Fruit fly (Drosophila melanogaster) whole organism, embryonic: ENCODE measurements around the gene CG5235.
A peak's percentile ranks its signal among the peaks of the same experiment; 100 is the strongest.

ENCODE experiments used
- Blimp-1 ChIP-seq: fragments of 200-800 bp; sonication (Bioruptor generic); optimal IDR thresholded peaks from 3 replicates; lab custom pipeline; 2018; ENCODE audit warnings: missing biosample characterization, missing genetic modification characterization, mild to moderate bottlenecking, moderate library complexity, missing genetic modification reagents
- CG10321 ChIP-seq: fragments of 200-800 bp; sonication (Bioruptor generic); IDR thresholded peaks from 2 replicates; pipeline ENCODE4 v1.3.6; 2022; ENCODE audit warnings: missing biosample characterization, missing genetic modification characterization
- CG11456 ChIP-seq: fragments of 200-800 bp; sonication (Bioruptor generic); IDR thresholded peaks from 3 replicates; pipeline ENCODE4 v1.3.6; 2022; ENCODE audit warnings: missing biosample characterization, missing genetic modification characterization
- CG16815 ChIP-seq: fragments of 200-800 bp; sonication (Bioruptor generic); optimal IDR thresholded peaks from 3 replicates; lab custom pipeline; 2017; ENCODE audit warnings: missing biosample characterization, mild to moderate bottlenecking, missing genetic modification characterization
- CG3838 ChIP-seq: fragments of 200-800 bp; sonication (Bioruptor generic); optimal IDR thresholded peaks from 3 replicates; lab custom pipeline; 2016; ENCODE audit warnings: missing biosample characterization, missing genetic modification characterization
- CG9817 ChIP-seq: fragments of 200-800 bp; sonication (Bioruptor generic); optimal IDR thresholded peaks from 2 replicates; lab custom pipeline; 2018; ENCODE audit warnings: missing biosample characterization, mild to moderate bottlenecking, missing genetic modification characterization, moderate library complexity
- Ets65A ChIP-seq: fragments of 200-800 bp; sonication (Bioruptor generic); peaks from one replicate; lab custom pipeline; 2016; ENCODE audit warnings: missing biosample characterization, missing genetic modification characterization
- Hr78 ChIP-seq, 2 experiments: fragments of 200-800 bp in 1 of 2; fragments of >200 bp in 1 of 2; sonication (Bioruptor generic) in 1 of 2; optimal IDR thresholded peaks; 2 replicates each; lab custom pipeline; 2017 to 2019; ENCODE audit warnings: missing biosample characterization in 2 of 2, missing genetic modification characterization in 2 of 2, mild to moderate bottlenecking in 1 of 2, moderate library complexity in 1 of 2
- org-1 ChIP-seq: fragments of 200-800 bp; sonication (Bioruptor generic); optimal IDR thresholded peaks from 2 replicates; lab custom pipeline; 2017; ENCODE audit warnings: missing biosample characterization, missing genetic modification characterization
- tgo ChIP-seq: fragments of 200-800 bp; sonication (Bioruptor generic); IDR thresholded peaks from 3 replicates; pipeline ENCODE4 v1.3.6; 2022; ENCODE audit warnings: missing biosample characterization, missing genetic modification characterization
- tll ChIP-seq, 2 experiments: fragments of 200-800 bp in 1 of 2; fragments of >200 bp in 1 of 2; sonication (Bioruptor generic) in 1 of 2; optimal IDR thresholded peaks; 2 replicates each; lab custom pipeline; 2017 to 2019; ENCODE audit warnings: missing biosample characterization in 2 of 2, missing genetic modification characterization in 2 of 2, mild to moderate bottlenecking in 1 of 2, moderate library complexity in 1 of 2
- vvl ChIP-seq: fragments of 200-800 bp; sonication (Bioruptor generic); IDR thresholded peaks from 2 replicates; pipeline ENCODE4 v1.3.6; 2022; ENCODE audit warnings: missing biosample characterization, missing genetic modification characterization

DNA sequence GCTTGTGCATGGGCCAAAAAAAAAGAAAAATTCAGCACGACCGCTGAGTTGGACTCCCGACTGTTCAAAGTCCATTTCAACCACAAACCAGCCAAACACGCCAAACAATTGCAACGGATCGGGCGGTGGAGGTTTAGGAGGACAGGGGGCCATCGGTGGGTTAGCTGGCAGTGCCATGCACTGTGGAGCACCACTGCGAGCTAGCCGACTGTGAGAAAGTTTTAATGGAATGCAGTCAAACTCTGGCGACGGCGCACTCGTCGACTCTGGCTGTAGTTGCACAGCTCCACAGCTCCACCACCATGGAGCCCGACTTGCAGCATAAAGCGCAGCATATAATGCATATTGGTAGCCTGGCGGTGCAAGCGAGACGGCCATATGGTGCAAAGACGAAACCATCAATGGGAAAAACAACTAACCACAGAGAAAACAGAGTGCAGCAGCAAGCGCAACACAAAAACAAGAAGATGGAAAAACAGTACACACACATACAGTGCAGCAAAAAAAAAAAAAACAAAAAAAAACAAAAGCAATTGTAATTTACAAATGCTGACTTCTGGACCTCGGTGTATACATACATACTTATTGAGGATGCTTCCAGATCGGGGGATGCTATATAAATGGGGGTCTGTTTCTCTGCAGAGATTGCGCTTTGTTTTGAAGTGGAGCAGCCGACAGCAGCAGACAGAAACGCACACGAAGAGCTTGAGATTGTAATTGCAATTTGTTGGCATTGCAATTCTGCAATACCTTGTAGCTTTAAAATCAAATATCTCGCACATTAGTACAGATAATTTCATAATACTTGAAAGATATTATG lies 48.7 kb downstream of the CG5235 start:
- TF ChIP-seq CG16815 (GFP tag; lab: Kevin White, UChicago) (no peak), org-1 (GFP tag; lab: Kevin White, UChicago) (no peak), CG9817 (tag; lab: Kevin White, UChicago) (no peak), tgo (GFP tag; lab: Robert Waterston, UW) (no peak), Hr78 (GFP tag; optimal IDR thresholded peaks at IDR 0.05; lab: Kevin White, UChicago) (no peak), CG10321 (GFP tag; lab: Robert Waterston, UW) (peak; percentile 79), CG3838 (no peak), tll (GFP tag; optimal IDR thresholded peaks at IDR 0.05; lab: Kevin White, UChicago) (no peak), vvl (GFP tag; lab: Robert Waterston, UW) (no peak), CG11456 (GFP tag; lab: Robert Waterston, UW) (no peak), Ets65A (GFP tag; lab: Kevin White, UChicago) (no peak), Blimp-1 (GFP tag; lab: Kevin White, UChicago) (no peak)
